Worm (Caenorhabditis elegans): ENCODE results near the gene unc-69.

Gene unc-69

DNA sequence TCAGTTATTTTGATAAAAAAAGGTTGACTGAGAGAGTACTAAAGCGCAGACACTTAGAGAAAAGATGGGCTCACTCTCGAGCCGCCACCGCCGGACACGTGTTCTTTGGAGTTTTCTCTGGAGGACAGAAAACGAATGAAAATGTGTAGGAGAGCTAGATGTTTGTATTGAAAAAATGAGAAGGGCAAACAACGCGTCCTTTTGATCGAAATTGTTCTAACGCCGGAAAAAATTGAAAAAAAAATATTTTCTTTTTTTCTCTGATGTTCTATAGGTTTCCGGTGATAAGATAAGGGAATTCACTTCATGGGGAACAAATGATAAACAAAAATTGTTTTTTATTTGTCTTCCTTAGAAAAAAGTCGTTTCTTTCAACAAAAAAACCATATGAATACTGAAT, 11.1 kb downstream of the unc-69 start (continued):
- TF ChIP-seq ama-1 (optimal IDR thresholded peaks at IDR 0.05) (peak; percentile 9), ama-1 (GFP tag; optimal IDR thresholded peaks at IDR 0.05) (no peak), zim-3 (tag; optimal IDR thresholded peaks at IDR 0.05) (no peak), B0035.1 (tag; optimal IDR thresholded peaks at IDR 0.05) (no peak), atf-7 (tag; optimal IDR thresholded peaks at IDR 0.05) (no peak), Y53F4B.3 (GFP tag; IDR thresholded peaks at IDR 0.05) (no peak), F23B12.7 (tag; optimal IDR thresholded peaks at IDR 0.05; ENCODE audit: insufficient read depth) (peak; percentile 41)

DNA sequence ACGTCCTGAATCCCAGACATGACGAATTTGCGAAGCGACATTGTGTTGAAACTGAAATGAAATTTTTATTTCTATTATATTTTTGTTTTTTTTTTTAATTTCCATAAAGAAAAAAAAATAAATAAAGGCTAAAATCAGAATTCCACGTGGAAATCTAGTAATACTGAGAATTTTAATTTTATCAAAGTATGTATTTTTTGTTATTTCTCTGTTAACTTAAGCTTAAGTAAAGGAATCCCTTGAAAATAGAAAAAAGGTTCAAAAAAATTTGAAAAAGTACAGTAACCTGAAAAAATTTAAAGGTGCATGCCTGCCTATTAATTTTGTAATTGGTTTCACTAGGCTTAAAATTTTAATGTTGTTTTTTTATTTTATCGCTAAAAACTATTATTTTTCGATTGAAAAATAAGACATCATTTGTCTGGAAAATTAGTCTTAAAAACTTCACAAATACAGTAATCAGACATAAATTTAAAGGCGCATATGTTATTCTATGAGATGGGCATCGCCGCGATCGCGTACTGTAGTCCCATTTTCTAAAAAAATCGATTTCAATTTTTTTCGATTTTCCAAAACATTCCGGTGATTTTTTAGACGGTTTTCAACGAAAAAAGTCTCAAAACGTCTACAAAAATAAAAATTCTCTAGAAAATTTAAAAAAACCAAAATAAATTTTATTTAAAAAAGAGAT, 11.8 kb downstream of the unc-69 start, which contains the start of gene nex-2:
nex-2 (minus strand) TSS at position 51 of the 691 bp plus-strand sequence.
- TF ChIP-seq hrde-1 (tag; optimal IDR thresholded peaks at IDR 0.05; ENCODE audit: borderline replicate concordance), result no peak
- 0 out of 2 replicates have a peak, but pooled peaks have one; percentile 36 for TF ChIP-seq D2030.7 (GFP tag; IDR thresholded peaks at IDR 0.05)
- no peak for TF ChIP-seq egl-44 (GFP tag; IDR thresholded peaks at IDR 0.05)
- TF ChIP-seq sptf-2 (GFP tag; optimal IDR thresholded peaks at IDR 0.05), result no peak
- no peak for TF ChIP-seq nfya-2 (GFP tag; IDR thresholded peaks at IDR 0.05)
- TF ChIP-seq let-526 (GFP tag; IDR thresholded peaks at IDR 0.05), result no peak
- TF ChIP-seq rcor-1 (GFP tag; IDR thresholded peaks at IDR 0.05), result no peak
- TF ChIP-seq attf-5 (GFP tag; optimal IDR thresholded peaks at IDR 0.05), result no peak
- no peak for TF ChIP-seq T26A5.8 (tag; optimal IDR thresholded peaks at IDR 0.05)
- no peak for TF ChIP-seq K12H6.12 (tag; optimal IDR thresholded peaks at IDR 0.05)
- no peak for TF ChIP-seq hmg-20 (GFP tag; IDR thresholded peaks at IDR 0.05)
- no peak for TF ChIP-seq snpc-3.4 (tag; optimal IDR thresholded peaks at IDR 0.05)
- TF ChIP-seq unc-130 (GFP tag; optimal IDR thresholded peaks at IDR 0.05), result no peak
- no peak for TF ChIP-seq dpff-1 (tag; optimal IDR thresholded peaks at IDR 0.05)
- no peak for TF ChIP-seq B0035.1 (tag; optimal IDR thresholded peaks at IDR 0.05)
- peak; percentile 71 for TF ChIP-seq xnd-1 (tag; optimal IDR thresholded peaks at IDR 0.05)
- no peak for TF ChIP-seq bed-2 (GFP tag; IDR thresholded peaks at IDR 0.05)
- no peak for TF ChIP-seq F55B11.4 (tag; optimal IDR thresholded peaks at IDR 0.05; ENCODE audit: borderline replicate concordance, insufficient read depth)
- no peak for TF ChIP-seq Y53F4B.3 (GFP tag; IDR thresholded peaks at IDR 0.05)
- TF ChIP-seq ceh-79 (tag; optimal IDR thresholded peaks at IDR 0.05), result no peak
- TF ChIP-seq ztf-28 (GFP tag; IDR thresholded peaks at IDR 0.05), result no peak
- TF ChIP-seq tlf-1 (GFP tag; optimal IDR thresholded peaks at IDR 0.05), result no peak
- TF ChIP-seq ztf-18 (tag; optimal IDR thresholded peaks at IDR 0.05), result peak; percentile 0
- TF ChIP-seq lsl-1 (GFP tag; optimal IDR thresholded peaks at IDR 0.05), result peak; percentile 90
- no peak for TF ChIP-seq C17E4.6 (GFP tag; IDR thresholded peaks at IDR 0.05)
- TF ChIP-seq lsy-27 (tag; optimal IDR thresholded peaks at IDR 0.05; ENCODE audit: borderline replicate concordance, insufficient read depth), result no peak
- no peak for TF ChIP-seq cebp-1 (GFP tag; IDR thresholded peaks at IDR 0.05)
- TF ChIP-seq cebp-1 (tag; optimal IDR thresholded peaks at IDR 0.05), result no peak
- no peak for TF ChIP-seq lag-1 (GFP tag; IDR thresholded peaks at IDR 0.05)
- no peak for TF ChIP-seq Y56A3A.18 (GFP tag; IDR thresholded peaks at IDR 0.05)
- TF ChIP-seq madf-3 (GFP tag; IDR thresholded peaks at IDR 0.05), result no peak
- no peak for TF ChIP-seq pha-4 (tag; optimal IDR thresholded peaks at IDR 0.05)
- TF ChIP-seq F37B4.10 (GFP tag; IDR thresholded peaks at IDR 0.05), result no peak
- no peak for TF ChIP-seq nhr-27 (tag; optimal IDR thresholded peaks at IDR 0.05)
- no peak for TF ChIP-seq die-1 (tag; optimal IDR thresholded peaks at IDR 0.05)
- no peak for TF ChIP-seq him-1 (tag; optimal IDR thresholded peaks at IDR 0.05)
- TF ChIP-seq ceh-40 (GFP tag; IDR thresholded peaks at IDR 0.05), result no peak
- TF ChIP-seq ztf-25 (GFP tag; IDR thresholded peaks at IDR 0.05), result no peak
- no peak for TF ChIP-seq ZK185.1 (tag; optimal IDR thresholded peaks at IDR 0.05; ENCODE audit: poor library complexity, severe bottlenecking)
- no peak for TF ChIP-seq K11D2.4 (GFP tag; IDR thresholded peaks at IDR 0.05)
- no peak for TF ChIP-seq Y67H2A.10 (GFP tag; conservative IDR thresholded peaks at IDR 0.05)
- no peak for TF ChIP-seq nhr-120 (GFP tag; IDR thresholded peaks at IDR 0.05)

All from whole organism, young adult.